Worm (Caenorhabditis elegans) whole organism, young adult: ENCODE data around the gene cest-17.

Experiments
- B0019.2 ChIP-seq: fragments of 200-800 bp; sonication (Bioruptor generic); conservative IDR thresholded peaks from 2 replicates; pipeline ENCODE4 v1.3.6; 2022; ENCODE audit warnings: missing genetic modification reagents, missing genetic modification characterization, missing compliant biosample characterization
- B0261.1 ChIP-seq: sonication (generic microtip); optimal IDR thresholded peaks from 2 replicates; lab custom pipeline; 2016; ENCODE audit warnings: mild to moderate bottlenecking, missing genetic modification characterization, moderate library complexity, missing compliant biosample characterization
- D2030.7 ChIP-seq: fragments of 200-800 bp; sonication (Bioruptor generic); IDR thresholded peaks from 2 replicates; pipeline ENCODE4 v1.3.6; 2022; ENCODE audit warnings: missing genetic modification reagents, missing genetic modification characterization, missing compliant biosample characterization
- F33H1.4 ChIP-seq: fragments of 200-800 bp; sonication (Bioruptor generic); IDR thresholded peaks from 2 replicates; pipeline ENCODE4 v1.3.6; 2022; ENCODE audit warnings: missing genetic modification reagents, missing genetic modification characterization, missing compliant biosample characterization
- F39B2.1 ChIP-seq: fragments of 200-800 bp; sonication (Bioruptor generic); IDR thresholded peaks from 2 replicates; pipeline ENCODE4 v1.3.6; 2022; ENCODE audit warnings: missing genetic modification reagents, missing genetic modification characterization, missing compliant biosample characterization
- F57A8.1 ChIP-seq: fragments of 200-800 bp; sonication (Bioruptor generic); optimal IDR thresholded peaks from 2 replicates; lab custom pipeline; 2018; ENCODE audit warnings: mild to moderate bottlenecking, missing genetic modification characterization, moderate library complexity, missing compliant biosample characterization
- Y53F4B.3 ChIP-seq: fragments of 200-800 bp; sonication (Bioruptor generic); IDR thresholded peaks from 2 replicates; pipeline ENCODE4 v1.3.6; 2022; ENCODE audit warnings: missing genetic modification reagents, missing genetic modification characterization, missing compliant biosample characterization
- Y53G8AR.9 ChIP-seq: fragments of 200-800 bp; sonication (Bioruptor generic); conservative IDR thresholded peaks from 2 replicates; pipeline ENCODE4 v1.3.6; 2022; ENCODE audit warnings: missing genetic modification reagents, missing genetic modification characterization, missing compliant biosample characterization
- Y67H2A.10 ChIP-seq: fragments of 200-800 bp; sonication (Bioruptor generic); conservative IDR thresholded peaks from 2 replicates; pipeline ENCODE4 v1.3.6; 2022; ENCODE audit warnings: missing genetic modification reagents, missing genetic modification characterization, missing compliant biosample characterization
- ZK185.1 ChIP-seq: sonication (generic microtip); optimal IDR thresholded peaks from 2 replicates; lab custom pipeline; 2016; ENCODE audit warnings: mild to moderate bottlenecking, missing genetic modification characterization, missing compliant biosample characterization; ENCODE audit not compliant: poor library complexity, severe bottlenecking
- akir-1 ChIP-seq: fragments of 200-800 bp; sonication (Bioruptor generic); optimal IDR thresholded peaks from 2 replicates; lab custom pipeline; 2018; ENCODE audit warnings: mild to moderate bottlenecking, missing genetic modification characterization, moderate library complexity, missing compliant biosample characterization
- aptf-2 ChIP-seq: fragments of 200-800 bp; sonication (Bioruptor generic); conservative IDR thresholded peaks from 2 replicates; pipeline ENCODE4 v1.3.6; 2022; ENCODE audit warnings: missing genetic modification reagents, missing genetic modification characterization, missing compliant biosample characterization
- attf-3 ChIP-seq: fragments of 200-800 bp; sonication (Bioruptor generic); conservative IDR thresholded peaks from 2 replicates; pipeline ENCODE4 v1.3.6; 2022; ENCODE audit warnings: missing genetic modification reagents, missing genetic modification characterization, missing compliant biosample characterization
- attf-5 ChIP-seq: fragments of 200-800 bp; sonication (Bioruptor generic); optimal IDR thresholded peaks from 2 replicates; lab custom pipeline; 2018; ENCODE audit warnings: mild to moderate bottlenecking, missing genetic modification characterization, missing compliant biosample characterization
- cebp-2 ChIP-seq: fragments of 200-800 bp; sonication (Bioruptor generic); IDR thresholded peaks from 2 replicates; pipeline ENCODE4 v1.3.6; 2022; ENCODE audit warnings: missing genetic modification characterization, missing compliant biosample characterization
- ceh-100 ChIP-seq: fragments of 200-800 bp; sonication (Bioruptor generic); IDR thresholded peaks from 2 replicates; pipeline ENCODE4 v1.3.6; 2022; ENCODE audit warnings: missing genetic modification reagents, missing genetic modification characterization, missing compliant biosample characterization
- ceh-27 ChIP-seq: fragments of 200-800 bp; sonication (Bioruptor generic); optimal IDR thresholded peaks from 2 replicates; lab custom pipeline; 2018; ENCODE audit warnings: mild to moderate bottlenecking, missing genetic modification characterization, moderate library complexity, missing compliant biosample characterization
- die-1 ChIP-seq: sonication (generic microtip); optimal IDR thresholded peaks from 2 replicates; lab custom pipeline; 2016; ENCODE audit warnings: missing genotype, mild to moderate bottlenecking, missing genetic modification characterization, missing compliant biosample characterization
- egl-44 ChIP-seq: fragments of 200-800 bp; sonication (Bioruptor generic); IDR thresholded peaks from 2 replicates; pipeline ENCODE4 v1.3.6; 2022; ENCODE audit warnings: missing genetic modification reagents, missing genetic modification characterization, missing compliant biosample characterization
- egrh-3 ChIP-seq: fragments of 200-800 bp; sonication (Bioruptor generic); IDR thresholded peaks from 2 replicates; pipeline ENCODE4 v1.3.6; 2022; ENCODE audit warnings: missing genetic modification reagents, missing genetic modification characterization, missing compliant biosample characterization
- him-1 ChIP-seq: sonication (generic microtip); optimal IDR thresholded peaks from 2 replicates; lab custom pipeline; 2016; ENCODE audit warnings: missing genotype, missing genetic modification reagents, missing genetic modification characterization, missing compliant biosample characterization
- hrde-1 ChIP-seq: sonication (generic microtip); optimal IDR thresholded peaks from 2 replicates; lab custom pipeline; 2016; ENCODE audit warnings: missing genetic modification characterization, mild to moderate bottlenecking, missing compliant biosample characterization, moderate library complexity, missing genotype, missing genetic modification reagents, borderline replicate concordance
- lag-1 ChIP-seq: fragments of 200-800 bp; sonication (Bioruptor generic); IDR thresholded peaks from 2 replicates; pipeline ENCODE4 v1.3.6; 2022; ENCODE audit warnings: missing genetic modification reagents, missing genetic modification characterization, missing compliant biosample characterization
- let-607 ChIP-seq, 2 experiments: fragments of 200-800 bp in 1 of 2; sonication (Bioruptor generic) in 1 of 2; sonication (generic microtip) in 1 of 2; optimal IDR thresholded peaks; 2 replicates each; lab custom pipeline; 2016 to 2018; ENCODE audit warnings: mild to moderate bottlenecking in 2 of 2, missing compliant biosample characterization in 2 of 2, missing genetic modification characterization in 2 of 2, moderate library complexity in 2 of 2, missing genotype in 1 of 2
- lin-40 ChIP-seq: sonication (generic microtip); optimal IDR thresholded peaks from 2 replicates; lab custom pipeline; 2016; ENCODE audit warnings: missing genetic modification characterization, mild to moderate bottlenecking, missing compliant biosample characterization, missing genotype, missing genetic modification reagents
- lsl-1 ChIP-seq: fragments of 200-800 bp; sonication (Bioruptor generic); optimal IDR thresholded peaks from 2 replicates; lab custom pipeline; 2018; ENCODE audit warnings: mild to moderate bottlenecking, missing genetic modification characterization, moderate library complexity, missing compliant biosample characterization
- madf-3 ChIP-seq: fragments of 200-800 bp; sonication (Bioruptor generic); IDR thresholded peaks from 2 replicates; pipeline ENCODE4 v1.3.6; 2022; ENCODE audit warnings: missing genetic modification reagents, missing genetic modification characterization, missing compliant biosample characterization
- mes-4 ChIP-seq: sonication (generic microtip); optimal IDR thresholded peaks from 2 replicates; lab custom pipeline; 2016; ENCODE audit warnings: missing genotype, missing genetic modification characterization, missing compliant biosample characterization
- nfya-2 ChIP-seq: fragments of 200-800 bp; sonication (Bioruptor generic); IDR thresholded peaks from 2 replicates; pipeline ENCODE4 v1.3.6; 2022; ENCODE audit warnings: missing genetic modification reagents, missing genetic modification characterization, missing compliant biosample characterization
- nfyb-1 ChIP-seq: fragments of 200-800 bp; sonication (Bioruptor generic); IDR thresholded peaks from 2 replicates; pipeline ENCODE4 v1.3.6; 2022; ENCODE audit warnings: missing genetic modification reagents, missing genetic modification characterization, missing compliant biosample characterization
- nhr-120 ChIP-seq: fragments of 200-800 bp; sonication (Bioruptor generic); IDR thresholded peaks from 2 replicates; pipeline ENCODE4 v1.3.6; 2022; ENCODE audit warnings: missing genetic modification characterization, missing compliant biosample characterization
- nhr-27 ChIP-seq: fragments of 200-800 bp; sonication (Bioruptor generic); optimal IDR thresholded peaks from 2 replicates; lab custom pipeline; 2018; ENCODE audit warnings: mild to moderate bottlenecking, missing genetic modification characterization, moderate library complexity, missing compliant biosample characterization
- nhr-80 ChIP-seq: sonication (generic microtip); optimal IDR thresholded peaks from 2 replicates; lab custom pipeline; 2016; ENCODE audit warnings: missing genetic modification characterization, missing compliant biosample characterization
- repo-1 ChIP-seq: sonication (generic microtip); optimal IDR thresholded peaks from 2 replicates; lab custom pipeline; 2017; ENCODE audit warnings: mild to moderate bottlenecking, missing genetic modification characterization, missing compliant biosample characterization
- snpc-3.4 ChIP-seq: sonication (generic microtip); optimal IDR thresholded peaks from 2 replicates; lab custom pipeline; 2017; ENCODE audit warnings: missing genetic modification characterization, mild to moderate bottlenecking, missing compliant biosample characterization, antibody characterized with exemption, moderate library complexity, missing genotype, missing genetic modification reagents
- snpc-4 ChIP-seq, 5 experiments: fragments of 150-350 bp in 1 of 5; sonication (generic microtip) in 4 of 5; optimal IDR thresholded peaks; 2 replicates each; lab custom pipeline; 2014 to 2018; ENCODE audit warnings: missing genetic modification characterization in 5 of 5, missing biosample characterization in 3 of 5, antibody characterized with exemption in 2 of 5, mild to moderate bottlenecking in 2 of 5, missing compliant biosample characterization in 2 of 5, missing genotype in 2 of 5, moderate library complexity in 2 of 5, missing genetic modification reagents in 1 of 5
- ztf-28 ChIP-seq: fragments of 200-800 bp; sonication (Bioruptor generic); IDR thresholded peaks from 2 replicates; pipeline ENCODE4 v1.3.6; 2022; ENCODE audit warnings: missing genetic modification reagents, missing genetic modification characterization, missing compliant biosample characterization
- ztf-3 ChIP-seq: fragments of 200-800 bp; sonication (Bioruptor generic); optimal IDR thresholded peaks from 2 replicates; lab custom pipeline; 2018; ENCODE audit warnings: mild to moderate bottlenecking, missing genetic modification characterization, missing compliant biosample characterization
- ztf-6 ChIP-seq: fragments of 200-800 bp; sonication (Bioruptor generic); IDR thresholded peaks from 2 replicates; pipeline ENCODE4 v1.3.6; 2022; ENCODE audit warnings: missing genetic modification reagents, missing genetic modification characterization, missing compliant biosample characterization

The cest-17 gene

DNA sequence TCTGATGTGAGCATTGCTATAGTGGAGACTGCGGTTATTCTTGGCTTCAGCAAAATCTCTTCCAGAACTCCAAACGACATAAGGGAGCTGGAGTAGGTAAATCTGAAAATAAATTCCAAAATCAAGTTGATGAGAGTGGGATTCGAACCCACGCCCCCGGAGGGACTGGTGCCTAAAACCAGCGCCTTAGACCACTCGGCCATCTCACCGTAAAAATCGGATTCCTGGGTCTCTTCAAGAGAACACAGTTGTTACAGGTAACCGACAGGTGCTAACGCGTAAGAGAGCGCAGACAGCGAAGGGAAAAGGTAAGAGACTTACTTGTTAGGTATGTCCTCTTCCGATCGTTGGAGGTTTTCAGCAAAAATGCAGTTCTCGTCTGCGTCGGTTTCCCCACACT lies 32.2 kb downstream of the cest-17 start (continued):
- no peak for TF ChIP-seq hrde-1 (tag; lab: Kevin White, UChicago)
- no peak for TF ChIP-seq ztf-6 (GFP tag; lab: Robert Waterston, UW)
- no peak for TF ChIP-seq nfya-2
- TF ChIP-seq nfyb-1 (GFP tag; lab: Robert Waterston, UW): peak; percentile 72; the same call in 1 of the 2 replicates
- TF ChIP-seq madf-3 (GFP tag; lab: Robert Waterston, UW): 0 out of 2 replicates have a peak, but pooled peaks have one; percentile 20
- peak; percentile 34 for TF ChIP-seq snpc-3.4 (tag; lab: Kevin White, UChicago)
- peak; percentile 61 for TF ChIP-seq snpc-4 (GFP tag; optimal IDR thresholded peaks at IDR 0.05; lab: Kevin White, UChicago)
- TF ChIP-seq snpc-4 (tag; optimal IDR thresholded peaks at IDR 0.05; lab: Kevin White, UChicago): peak in 3 of 4 experiments; percentile 73 to 91 (median 76)
- peak; percentile 18; the same call in 1 of the 2 replicates for TF ChIP-seq F33H1.4 (GFP tag; lab: Robert Waterston, UW)
- peak; percentile 38 for TF ChIP-seq ceh-27 (GFP tag; lab: Kevin White, UChicago)
- peak; percentile 63 for TF ChIP-seq die-1
- peak in 1 of 2 experiments; percentile 38 for TF ChIP-seq let-607 (tag; optimal IDR thresholded peaks at IDR 0.05; lab: Kevin White, UChicago)
- no peak for TF ChIP-seq egl-44 (GFP tag; lab: Robert Waterston, UW)
- TF ChIP-seq nhr-80 (tag; lab: Kevin White, UChicago): peak; percentile 36
- peak; percentile 26 for TF ChIP-seq lsl-1
- peak; percentile 4 for TF ChIP-seq ZK185.1 (tag; lab: Kevin White, UChicago)
- no peak for TF ChIP-seq Y53F4B.3 (GFP tag; lab: Robert Waterston, UW)
- TF ChIP-seq ceh-100 (GFP tag; lab: Robert Waterston, UW): 0 out of 2 replicates have a peak, but pooled peaks have one; percentile 42
- no peak for TF ChIP-seq repo-1
- no peak for TF ChIP-seq F39B2.1 (GFP tag; lab: Robert Waterston, UW)

DNA sequence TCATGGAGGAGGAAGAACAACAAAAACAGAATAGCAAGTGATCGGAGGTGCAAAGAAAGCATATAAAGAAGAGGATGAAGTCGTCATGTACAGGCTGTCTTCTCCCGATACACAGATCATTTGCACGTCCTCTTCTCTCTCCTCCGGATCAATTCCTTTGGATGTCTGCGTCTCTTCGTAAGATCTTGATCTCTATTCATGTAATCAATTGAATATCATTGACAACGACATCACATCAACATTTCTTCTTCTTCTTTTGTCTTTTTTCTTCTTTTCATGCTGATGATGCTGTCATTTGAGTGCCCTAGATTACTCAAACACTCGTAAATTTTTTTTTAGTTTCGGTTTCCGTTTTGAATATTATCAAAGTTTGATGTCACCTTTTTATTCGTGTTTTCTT lies 35.2 kb downstream of the cest-17 start, which contains the start of gene rol-3:
TSS of gene rol-3 (minus strand) at position 120 of the 400 bp plus-strand sequence.
- no peak for TF ChIP-seq lsl-1
- no peak for TF ChIP-seq egl-44 (GFP tag; lab: Robert Waterston, UW)
- no peak for TF ChIP-seq nhr-27 (tag; lab: Kevin White, UChicago)
- TF ChIP-seq B0261.1 (tag; lab: Kevin White, UChicago): no peak
- no peak for TF ChIP-seq madf-3 (GFP tag; lab: Robert Waterston, UW)
- TF ChIP-seq F57A8.1: no peak
- no peak for TF ChIP-seq attf-5 (GFP tag; lab: Kevin White, UChicago)
- TF ChIP-seq mes-4 (tag; lab: Kevin White, UChicago): no peak
- TF ChIP-seq Y53G8AR.9 (GFP tag; lab: Robert Waterston, UW): no peak
- no peak for TF ChIP-seq Y67H2A.10 (GFP tag; lab: Robert Waterston, UW)
- TF ChIP-seq snpc-4 (GFP tag; optimal IDR thresholded peaks at IDR 0.05; lab: Kevin White, UChicago): no peak
- TF ChIP-seq snpc-4 (tag; optimal IDR thresholded peaks at IDR 0.05; lab: Kevin White, UChicago): no peak
- no peak for TF ChIP-seq lin-40
- no peak for TF ChIP-seq him-1 (tag; lab: Kevin White, UChicago)
- TF ChIP-seq egrh-3: no peak

DNA sequence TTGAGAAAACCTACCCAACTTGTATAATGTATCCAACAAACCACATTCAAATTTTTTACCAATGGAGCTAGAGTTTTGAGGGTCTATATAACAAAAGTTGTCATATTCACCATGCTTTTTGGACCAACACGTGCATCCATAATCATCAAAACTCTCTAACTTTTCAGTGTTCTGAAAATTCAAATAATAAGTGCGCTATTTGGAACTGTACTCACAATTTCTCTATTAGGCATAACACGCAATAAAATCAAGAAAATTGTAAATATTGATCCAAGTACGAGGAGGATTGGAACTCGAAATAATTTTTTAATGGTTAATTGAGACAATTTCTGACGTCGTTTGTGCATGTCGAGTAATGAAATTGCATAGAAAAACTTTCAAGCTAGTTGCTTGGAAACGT lies 36.8 kb downstream of the cest-17 start, which contains the start of gene C16D9.3:
TSS of gene C16D9.3 (minus strand) at position 101 of the 400 bp plus-strand sequence.
- TF ChIP-seq akir-1 (GFP tag; lab: Kevin White, UChicago): no peak
- TF ChIP-seq ztf-28 (GFP tag; lab: Robert Waterston, UW): no peak
- no peak for TF ChIP-seq aptf-2 (GFP tag; lab: Robert Waterston, UW)
- no peak for TF ChIP-seq nhr-80 (tag; lab: Kevin White, UChicago)
- no peak for TF ChIP-seq attf-5 (GFP tag; lab: Kevin White, UChicago)
- TF ChIP-seq ztf-3: no peak
- no peak for TF ChIP-seq cebp-2 (GFP tag; lab: Robert Waterston, UW)
- no peak for TF ChIP-seq B0019.2 (GFP tag; lab: Robert Waterston, UW)
- TF ChIP-seq lag-1 (GFP tag; lab: Robert Waterston, UW): no peak
- no peak for TF ChIP-seq attf-3 (GFP tag; lab: Robert Waterston, UW)
- no peak for TF ChIP-seq D2030.7 (GFP tag; lab: Robert Waterston, UW)
- no peak for TF ChIP-seq ceh-100 (GFP tag; lab: Robert Waterston, UW)
- TF ChIP-seq let-607 (tag; optimal IDR thresholded peaks at IDR 0.05; lab: Kevin White, UChicago): no peak
- no peak for TF ChIP-seq nhr-27 (tag; lab: Kevin White, UChicago)
- TF ChIP-seq nhr-120 (GFP tag; lab: Robert Waterston, UW): no peak
- TF ChIP-seq die-1: no peak
- no peak for TF ChIP-seq nfyb-1 (GFP tag; lab: Robert Waterston, UW)
